Fruit fly (Drosophila melanogaster): ENCODE results near the gene Pis.

DNA sequence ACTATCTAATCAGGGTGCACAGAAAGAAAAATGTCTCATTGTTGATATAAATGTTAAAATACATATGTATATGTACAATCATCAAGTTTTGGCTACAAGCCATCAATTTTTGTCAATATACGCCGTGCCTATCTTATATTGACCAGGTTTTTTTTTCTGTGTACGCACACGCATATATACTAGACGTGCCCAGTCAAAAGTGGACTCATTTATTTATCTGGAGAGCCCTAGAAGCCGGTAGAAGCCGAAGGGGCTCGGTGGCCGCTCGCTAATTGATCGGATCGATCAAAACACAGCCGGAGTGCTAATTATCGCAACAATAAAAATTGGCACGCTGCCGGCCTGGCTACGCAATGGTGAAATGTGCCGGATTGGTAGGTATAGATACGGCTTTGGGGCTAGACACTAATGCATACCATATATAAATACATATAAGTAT, 36.7 kb upstream of the Pis start:
- TF ChIP-seq Sin3A (optimal IDR thresholded peaks at IDR 0.05): no peak
- no peak for TF ChIP-seq psq (optimal IDR thresholded peaks at IDR 0.05)
- TF ChIP-seq Myc (optimal IDR thresholded peaks at IDR 0.05): no peak
- no peak for TF ChIP-seq ttk (optimal IDR thresholded peaks at IDR 0.05)
- no peak for TF ChIP-seq insv (optimal IDR thresholded peaks at IDR 0.05)
- no peak for TF ChIP-seq h (optimal IDR thresholded peaks at IDR 0.05)
